Worm (Caenorhabditis elegans): ENCODE measurements around the gene F29A7.6.
A peak's percentile ranks its signal among the peaks of the same experiment; 100 is the strongest.

The F29A7.6 gene

DNA sequence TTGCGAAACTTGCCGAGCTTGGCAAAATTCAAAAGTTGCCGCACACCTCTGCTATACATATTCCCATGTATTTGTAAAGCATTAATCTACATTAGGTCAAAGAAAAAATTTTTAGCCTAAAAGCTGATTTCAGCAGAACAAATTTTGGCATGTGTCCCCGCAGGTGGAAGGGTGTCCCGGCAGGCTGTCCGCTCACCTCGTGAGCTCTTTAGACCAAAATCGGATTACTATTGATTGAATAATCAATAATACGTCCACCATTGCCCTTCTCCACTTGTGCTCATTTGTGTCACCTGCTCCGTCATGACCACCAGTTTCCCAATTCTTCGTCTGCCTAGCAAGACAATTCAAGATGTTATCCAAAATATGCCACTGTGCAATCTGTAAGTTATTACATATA lies 6.1 kb upstream of the F29A7.6 start, which contains the start of gene fbxb-107:
TSS of gene fbxb-107 (plus strand) at position 297 of the 400 bp plus-strand sequence.
- no peak for TF ChIP-seq Y53G8AR.9 (GFP tag; conservative IDR thresholded peaks at IDR 0.05)
- TF ChIP-seq K11D2.4 (GFP tag; IDR thresholded peaks at IDR 0.05) = no peak
- no peak for TF ChIP-seq bed-2 (GFP tag; IDR thresholded peaks at IDR 0.05)
- no peak for TF ChIP-seq ztf-28 (GFP tag; IDR thresholded peaks at IDR 0.05)
- TF ChIP-seq fkh-3 (tag; optimal IDR thresholded peaks at IDR 0.05) = no peak
- TF ChIP-seq lsy-27 (tag; optimal IDR thresholded peaks at IDR 0.05; ENCODE audit: borderline replicate concordance, insufficient read depth) = no peak
- TF ChIP-seq gei-17 (GFP tag; optimal IDR thresholded peaks at IDR 0.05) = no peak
- no peak for TF ChIP-seq B0035.1 (tag; optimal IDR thresholded peaks at IDR 0.05)
- TF ChIP-seq rcor-1 (GFP tag; IDR thresholded peaks at IDR 0.05) = no peak
- TF ChIP-seq F57A8.1 (GFP tag; optimal IDR thresholded peaks at IDR 0.05) = no peak
- TF ChIP-seq ztf-25 (GFP tag; IDR thresholded peaks at IDR 0.05) = no peak
- no peak for TF ChIP-seq rec-8 (tag; optimal IDR thresholded peaks at IDR 0.05)
- no peak for TF ChIP-seq F49E8.2 (tag; optimal IDR thresholded peaks at IDR 0.05; ENCODE audit: insufficient read depth)
- no peak for TF ChIP-seq athp-1 (tag; optimal IDR thresholded peaks at IDR 0.05)
- no peak for TF ChIP-seq snpc-1.1 (tag; optimal IDR thresholded peaks at IDR 0.05; ENCODE audit: insufficient read depth)

DNA sequence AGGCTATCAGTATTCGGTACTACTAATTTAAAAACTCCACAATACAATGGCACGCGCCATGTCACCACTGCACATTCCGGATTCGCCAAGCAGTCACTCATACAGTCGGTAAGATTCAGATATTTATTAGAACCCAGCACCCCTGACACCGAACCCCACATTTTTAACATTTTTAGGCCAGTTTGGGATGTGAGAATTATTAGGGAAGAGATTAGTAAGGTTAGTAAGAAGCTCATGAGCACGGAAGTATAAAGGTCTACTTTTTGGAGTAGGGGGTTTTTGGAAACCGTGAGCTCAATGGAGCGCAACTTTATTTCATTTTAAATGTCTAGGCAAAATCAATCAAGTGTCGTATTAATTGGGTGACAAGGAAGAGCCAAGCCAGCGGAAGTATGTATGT lies 5.5 kb upstream of the F29A7.6 start, which contains the start of gene F29A7.8:
TSS of gene F29A7.8 (minus strand) at position 101 of the 400 bp plus-strand sequence.
- no peak for TF ChIP-seq somi-1 (GFP tag; optimal IDR thresholded peaks at IDR 0.05)
- no peak for TF ChIP-seq F22D6.2 (tag; optimal IDR thresholded peaks at IDR 0.05)
- no peak for TF ChIP-seq chd-7 (tag; optimal IDR thresholded peaks at IDR 0.05)
- no peak for TF ChIP-seq F37B4.10 (GFP tag; IDR thresholded peaks at IDR 0.05)
- TF ChIP-seq gei-17 (GFP tag; optimal IDR thresholded peaks at IDR 0.05) = no peak

DNA sequence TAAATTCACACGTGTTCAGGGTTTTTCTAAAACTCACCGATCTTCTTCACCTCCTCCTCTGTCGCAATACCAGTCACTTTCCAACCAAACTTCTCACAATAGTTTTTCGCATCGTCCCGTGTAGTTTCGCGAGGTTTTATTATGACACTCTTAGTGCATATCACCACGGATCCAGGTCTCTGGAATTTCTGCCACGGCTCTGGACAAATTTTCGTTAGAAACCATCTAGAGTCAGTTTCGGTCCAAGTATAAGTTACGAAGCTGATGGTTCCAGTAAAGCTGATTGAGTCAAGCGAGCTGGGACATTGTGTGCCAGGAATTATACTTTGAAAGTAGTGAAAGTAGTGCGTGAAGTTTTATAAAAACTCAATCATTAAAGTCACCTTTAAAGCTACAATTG lies 3.9 kb upstream of the F29A7.6 start:
- TF ChIP-seq unc-62 (GFP tag; optimal IDR thresholded peaks at IDR 0.05) (no peak), Y53G8AR.9 (GFP tag; conservative IDR thresholded peaks at IDR 0.05) (no peak), ceh-91 (GFP tag; IDR thresholded peaks at IDR 0.05) (no peak), hlh-12 (tag; optimal IDR thresholded peaks at IDR 0.05) (no peak)

DNA sequence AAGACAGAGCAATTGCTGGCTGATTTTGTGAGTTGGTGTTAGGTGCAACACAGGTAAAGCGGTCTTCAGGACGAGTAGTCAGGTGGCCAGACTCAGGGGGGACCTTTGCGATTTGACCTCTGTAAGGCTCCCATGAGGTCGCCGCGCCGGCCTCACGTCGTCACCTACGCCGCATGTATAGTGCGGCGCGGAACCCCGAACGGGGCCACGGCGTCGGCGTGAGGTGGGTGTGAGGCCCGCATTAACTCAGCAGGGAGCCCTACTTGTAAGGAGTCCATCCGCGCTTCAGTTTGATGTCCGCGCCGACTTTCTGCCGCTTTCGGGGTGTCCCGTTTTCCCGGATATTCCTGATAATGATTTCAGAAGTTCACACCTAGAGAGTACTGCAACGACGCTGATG lies 2.2 kb upstream of the F29A7.6 start:
- TF ChIP-seq C06A6.2 (GFP tag; conservative IDR thresholded peaks at IDR 0.05) (no peak), zfh-2 (GFP tag; conservative IDR thresholded peaks at IDR 0.05) (peak; percentile 73), lin-26 (GFP tag; IDR thresholded peaks at IDR 0.05) (0 out of 2 replicates have a peak, but pooled peaks have one; percentile 4), F52B5.7 (tag; optimal IDR thresholded peaks at IDR 0.05) (no peak), egrh-3 (GFP tag; IDR thresholded peaks at IDR 0.05) (peak; percentile 52; the same call in 1 of the 2 replicates)

DNA sequence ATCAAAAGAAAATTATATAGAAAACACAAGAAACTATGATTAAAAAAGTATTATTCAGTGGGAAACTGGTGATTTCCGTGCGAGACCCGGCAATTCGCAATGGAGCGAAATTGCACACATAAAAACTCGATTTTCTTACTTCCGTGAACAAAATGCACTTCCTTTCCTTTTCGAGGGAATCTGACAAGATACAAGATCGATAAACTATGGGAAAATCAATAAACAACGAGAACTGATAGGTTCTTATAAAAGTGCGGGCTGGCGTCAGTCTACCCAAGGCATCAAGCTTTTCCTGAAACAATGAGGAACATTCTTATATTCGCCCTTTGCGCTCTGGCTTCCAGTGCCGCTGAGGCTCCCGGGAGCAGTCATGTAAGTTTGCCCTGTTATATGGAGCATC lies 588 bp upstream of the F29A7.6 start, which contains the start of gene F29A7.3:
TSS of gene F29A7.3 (plus strand) at position 301 of the 400 bp plus-strand sequence.
- no peak for TF ChIP-seq xnd-1 (tag; optimal IDR thresholded peaks at IDR 0.05)
- no peak for TF ChIP-seq egl-18 (GFP tag; IDR thresholded peaks at IDR 0.05)
- no peak for TF ChIP-seq mcd-1 (GFP tag; IDR thresholded peaks at IDR 0.05)
- TF ChIP-seq hrde-1 (tag; optimal IDR thresholded peaks at IDR 0.05; ENCODE audit: borderline replicate concordance) = no peak
- TF ChIP-seq B0261.1 (tag; optimal IDR thresholded peaks at IDR 0.05) = no peak
- TF ChIP-seq ccch-3 (GFP tag; optimal IDR thresholded peaks at IDR 0.05) = no peak
- TF ChIP-seq Y67H2A.10 (GFP tag; conservative IDR thresholded peaks at IDR 0.05) = no peak
- TF ChIP-seq ztf-6 (GFP tag; IDR thresholded peaks at IDR 0.05) = no peak
- no peak for TF ChIP-seq madf-8 (GFP tag; conservative IDR thresholded peaks at IDR 0.05)
- TF ChIP-seq ceh-100 (GFP tag; IDR thresholded peaks at IDR 0.05) = no peak
